Fruit fly (Drosophila melanogaster) whole organism, embryonic: Measurements from ENCODE around the gene Lamp1.

Source experiments
- Blimp-1 ChIP-seq: fragments of 200-800 bp; sonication (Bioruptor generic); optimal IDR thresholded peaks from 3 replicates; lab custom pipeline; 2018; ENCODE audit warnings: missing biosample characterization, missing genetic modification characterization, mild to moderate bottlenecking, moderate library complexity, missing genetic modification reagents
- BtbVII ChIP-seq: fragments of 200-800 bp; sonication (Bioruptor generic); optimal IDR thresholded peaks from 3 replicates; lab custom pipeline; 2017; ENCODE audit warnings: missing biosample characterization, mild to moderate bottlenecking, missing genetic modification characterization
- CG10147 ChIP-seq: fragments of 200-800 bp; sonication (Bioruptor generic); optimal IDR thresholded peaks from 2 replicates; lab custom pipeline; 2019; ENCODE audit warnings: missing biosample characterization, mild to moderate bottlenecking, missing genetic modification characterization, moderate library complexity
- CG12104 ChIP-seq: fragments of 200-800 bp; sonication (Bioruptor generic); optimal IDR thresholded peaks from 3 replicates; lab custom pipeline; 2016; ENCODE audit warnings: missing biosample characterization, missing genetic modification characterization
- CG12744 ChIP-seq: fragments of 200-800 bp; sonication (Bioruptor generic); optimal IDR thresholded peaks from 2 replicates; lab custom pipeline; 2016; ENCODE audit warnings: missing biosample characterization, missing genetic modification characterization
- CG14441 ChIP-seq: fragments of 200-800 bp; sonication (Bioruptor generic); IDR thresholded peaks from 2 replicates; pipeline ENCODE4 v1.3.6; 2022; ENCODE audit warnings: missing biosample characterization, missing genetic modification characterization
- CG14860 ChIP-seq: fragments of 200-800 bp; sonication (Bioruptor generic); IDR thresholded peaks from 3 replicates; pipeline ENCODE4 v1.3.6; 2022; ENCODE audit warnings: missing biosample characterization, missing genetic modification characterization; ENCODE audit not compliant: partially characterized antibody
- CG14965 ChIP-seq: fragments of 200-800 bp; sonication (Bioruptor generic); optimal IDR thresholded peaks from 2 replicates; lab custom pipeline; 2016; ENCODE audit warnings: missing biosample characterization, missing genetic modification characterization, borderline replicate concordance
- CG1647 ChIP-seq: fragments of 200-800 bp; sonication (Bioruptor generic); optimal IDR thresholded peaks from 3 replicates; lab custom pipeline; 2016; ENCODE audit warnings: missing biosample characterization, missing genetic modification characterization
- CG16815 ChIP-seq: fragments of 200-800 bp; sonication (Bioruptor generic); optimal IDR thresholded peaks from 3 replicates; lab custom pipeline; 2017; ENCODE audit warnings: missing biosample characterization, mild to moderate bottlenecking, missing genetic modification characterization
- CG17359 ChIP-seq: fragments of 200-800 bp; sonication (Bioruptor generic); optimal IDR thresholded peaks from 3 replicates; lab custom pipeline; 2018; ENCODE audit warnings: missing biosample characterization, mild to moderate bottlenecking, missing genetic modification characterization, moderate library complexity
- CG2120 ChIP-seq: fragments of 200-800 bp; sonication (Bioruptor generic); optimal IDR thresholded peaks from 3 replicates; lab custom pipeline; 2016; ENCODE audit warnings: missing biosample characterization, missing genetic modification characterization
- CG2712 ChIP-seq: fragments of 200-800 bp; optimal IDR thresholded peaks from 3 replicates; lab custom pipeline; 2019; ENCODE audit warnings: missing biosample characterization, mild to moderate bottlenecking, missing genetic modification characterization, moderate library complexity
- CG3407 ChIP-seq: fragments of 200-800 bp; sonication (Bioruptor generic); optimal IDR thresholded peaks from 2 replicates; lab custom pipeline; 2018; ENCODE audit warnings: missing biosample characterization, mild to moderate bottlenecking, missing genetic modification characterization
- CG3726 ChIP-seq: fragments of 200-800 bp; sonication (Bioruptor generic); IDR thresholded peaks from 3 replicates; pipeline ENCODE4, ENCODE4 v1.3.6; 2022; ENCODE audit warnings: missing biosample characterization, missing genetic modification characterization
- CG4424 ChIP-seq: fragments of 200-800 bp; sonication (Bioruptor generic); optimal IDR thresholded peaks from 3 replicates; lab custom pipeline; 2016; ENCODE audit warnings: missing biosample characterization, missing genetic modification characterization
- CG4617 ChIP-seq: fragments of 200-800 bp; sonication (Bioruptor generic); optimal IDR thresholded peaks from 3 replicates; lab custom pipeline; 2016; ENCODE audit warnings: missing biosample characterization, missing genetic modification characterization, borderline replicate concordance
- CG7963 ChIP-seq: fragments of 200-800 bp; sonication (Bioruptor generic); IDR thresholded peaks from 3 replicates; pipeline ENCODE4 v1.3.6; 2022; ENCODE audit warnings: missing biosample characterization, missing genetic modification characterization; ENCODE audit not compliant: partially characterized antibody
- CG8281 ChIP-seq: fragments of 200-800 bp; sonication (Bioruptor generic); optimal IDR thresholded peaks from 2 replicates; lab custom pipeline; 2018; ENCODE audit warnings: missing biosample characterization, mild to moderate bottlenecking, missing genetic modification characterization, moderate library complexity
- D19B ChIP-seq: fragments of 200-800 bp; sonication (Bioruptor generic); optimal IDR thresholded peaks from 2 replicates; lab custom pipeline; 2017; ENCODE audit warnings: missing biosample characterization, mild to moderate bottlenecking, missing genetic modification characterization
- Drgx ChIP-seq: fragments of 200-800 bp; sonication (Bioruptor generic); IDR thresholded peaks from 2 replicates; pipeline ENCODE4 v1.3.6; 2022; ENCODE audit warnings: missing biosample characterization, missing genetic modification characterization
- E2f1 ChIP-seq: fragments of 200-800 bp; sonication (Bioruptor generic); IDR thresholded peaks from 2 replicates; pipeline ENCODE4 v1.3.6; 2022; ENCODE audit warnings: missing biosample characterization, missing genetic modification characterization
- Fer2 ChIP-seq: fragments of 200-800 bp; sonication (Bioruptor generic); optimal IDR thresholded peaks from 2 replicates; lab custom pipeline; 2018; ENCODE audit warnings: missing biosample characterization, mild to moderate bottlenecking, missing genetic modification characterization, moderate library complexity
- HHEX ChIP-seq: fragments of 200-800 bp; sonication (Bioruptor generic); optimal IDR thresholded peaks from 3 replicates; lab custom pipeline; 2017; ENCODE audit warnings: missing biosample characterization, mild to moderate bottlenecking, missing genetic modification characterization, missing genetic modification reagents
- MESR4 ChIP-seq: fragments of 200-800 bp; sonication (Bioruptor generic); optimal IDR thresholded peaks from 2 replicates; lab custom pipeline; 2018; ENCODE audit warnings: missing biosample characterization, mild to moderate bottlenecking, missing genetic modification characterization, moderate library complexity
- Max ChIP-seq: fragments of 200-800 bp; sonication (Bioruptor generic); optimal IDR thresholded peaks from 2 replicates; lab custom pipeline; 2016; ENCODE audit warnings: missing biosample characterization, mild to moderate bottlenecking, missing genetic modification characterization
- Scr ChIP-seq: fragments of 200-800 bp; sonication (Bioruptor generic); IDR thresholded peaks from 2 replicates; pipeline ENCODE4 v1.3.6; 2022; ENCODE audit warnings: missing biosample characterization, missing genetic modification characterization; ENCODE audit not compliant: partially characterized antibody
- Sin3A ChIP-seq: fragments of >200 bp; optimal IDR thresholded peaks from 2 replicates; lab custom pipeline; 2018
- Stat92E ChIP-seq, 3 experiments: fragments of >200 bp in 2 of 3; fragments of 200-800 bp in 1 of 3; sonication (Bioruptor generic) in 1 of 3; optimal IDR thresholded peaks; 2 replicates each; lab custom pipeline; 2017 to 2019; ENCODE audit warnings: missing biosample characterization in 3 of 3, missing genetic modification characterization in 3 of 3, mild to moderate bottlenecking in 1 of 3, moderate library complexity in 1 of 3
- YL-1 ChIP-seq: fragments of 200-800 bp; sonication (Bioruptor generic); optimal IDR thresholded peaks from 3 replicates; lab custom pipeline; 2017; ENCODE audit warnings: missing biosample characterization, mild to moderate bottlenecking, missing genetic modification characterization
- ato ChIP-seq: fragments of 200-800 bp; sonication (Bioruptor generic); IDR thresholded peaks from 2 replicates; pipeline ENCODE4 v1.3.6; 2022; ENCODE audit warnings: missing biosample characterization, missing genetic modification characterization; ENCODE audit not compliant: partially characterized antibody
- chn ChIP-seq: fragments of 200-800 bp; sonication (Bioruptor generic); optimal IDR thresholded peaks from 2 replicates; lab custom pipeline; 2016; ENCODE audit warnings: missing biosample characterization, missing genetic modification characterization
- croc ChIP-seq: fragments of 200-800 bp; sonication (Bioruptor generic); conservative IDR thresholded peaks from 3 replicates; pipeline ENCODE4 v1.3.6; 2022; ENCODE audit warnings: missing biosample characterization, missing genetic modification characterization
- dan ChIP-seq: fragments of 200-800 bp; sonication (Bioruptor generic); IDR thresholded peaks from 2 replicates; pipeline ENCODE4 v1.3.6; 2022; ENCODE audit warnings: missing biosample characterization, missing genetic modification characterization
- dmrt99B ChIP-seq: fragments of 200-800 bp; sonication (Bioruptor generic); optimal IDR thresholded peaks from 2 replicates; lab custom pipeline; 2018; ENCODE audit warnings: missing biosample characterization, mild to moderate bottlenecking, missing genetic modification characterization, moderate library complexity
- insv ChIP-seq, 2 experiments: fragments of 200-800 bp; sonication (Bioruptor generic); optimal IDR thresholded peaks; 3 replicates each; lab custom pipeline; 2016 to 2018; ENCODE audit warnings: missing biosample characterization in 2 of 2, missing genetic modification characterization in 2 of 2
- lmd ChIP-seq: fragments of 200-800 bp; sonication (Bioruptor generic); IDR thresholded peaks from 2 replicates; pipeline ENCODE4 v1.3.6; 2022; ENCODE audit warnings: missing biosample characterization, missing genetic modification characterization
- lola ChIP-seq, 3 experiments: fragments of >200 bp in 2 of 3; fragments of 200-800 bp in 1 of 3; sonication (Bioruptor generic) in 1 of 3; optimal IDR thresholded peaks; 2 replicates each; lab custom pipeline; 2017 to 2019; ENCODE audit warnings: missing biosample characterization in 3 of 3, missing genetic modification characterization in 3 of 3, mild to moderate bottlenecking in 1 of 3, moderate library complexity in 1 of 3
- lov ChIP-seq, 2 experiments: fragments of 200-800 bp in 1 of 2; fragments of >200 bp in 1 of 2; sonication (Bioruptor generic) in 1 of 2; IDR thresholded peaks in 1 of 2; optimal IDR thresholded peaks in 1 of 2; 2 replicates in 1 of 2; 3 replicates in 1 of 2; pipeline versions ENCODE4 v1.3.6 to Lab custom; 2017 to 2022; ENCODE audit warnings: missing biosample characterization in 1 of 2, missing genetic modification characterization in 1 of 2
- nerfin-2 ChIP-seq: fragments of 200-800 bp; sonication (Bioruptor generic); IDR thresholded peaks from 2 replicates; pipeline ENCODE4 v1.3.6; 2022; ENCODE audit warnings: missing biosample characterization, missing genetic modification characterization; ENCODE audit not compliant: partially characterized antibody
- nom ChIP-seq: fragments of 200-800 bp; sonication (Bioruptor generic); optimal IDR thresholded peaks from 2 replicates; lab custom pipeline; 2017; ENCODE audit warnings: missing biosample characterization, missing genetic modification characterization, mild to moderate bottlenecking, moderate library complexity, missing genetic modification reagents
- sisA ChIP-seq: fragments of 200-800 bp; sonication (Bioruptor generic); IDR thresholded peaks from 2 replicates; pipeline ENCODE4 v1.3.6; 2022; ENCODE audit warnings: missing biosample characterization, missing genetic modification characterization
- ssp ChIP-seq: fragments of 200-800 bp; sonication (Bioruptor generic); IDR thresholded peaks from 2 replicates; pipeline ENCODE4 v1.3.6; 2022; ENCODE audit warnings: missing biosample characterization, missing genetic modification characterization
- tin ChIP-seq: fragments of 200-800 bp; sonication (Bioruptor generic); optimal IDR thresholded peaks from 3 replicates; lab custom pipeline; 2016; ENCODE audit warnings: missing biosample characterization, missing genetic modification characterization
- tna ChIP-seq: fragments of 200-800 bp; sonication (Bioruptor generic); IDR thresholded peaks from 2 replicates; pipeline ENCODE4 v1.3.6; 2022; ENCODE audit warnings: missing biosample characterization, missing genetic modification characterization; ENCODE audit not compliant: partially characterized antibody
- unpg ChIP-seq: fragments of 200-800 bp; sonication (Bioruptor generic); optimal IDR thresholded peaks from 3 replicates; lab custom pipeline; 2018; ENCODE audit warnings: missing biosample characterization, mild to moderate bottlenecking, missing genetic modification characterization, moderate library complexity

Lamp1 gene

DNA sequence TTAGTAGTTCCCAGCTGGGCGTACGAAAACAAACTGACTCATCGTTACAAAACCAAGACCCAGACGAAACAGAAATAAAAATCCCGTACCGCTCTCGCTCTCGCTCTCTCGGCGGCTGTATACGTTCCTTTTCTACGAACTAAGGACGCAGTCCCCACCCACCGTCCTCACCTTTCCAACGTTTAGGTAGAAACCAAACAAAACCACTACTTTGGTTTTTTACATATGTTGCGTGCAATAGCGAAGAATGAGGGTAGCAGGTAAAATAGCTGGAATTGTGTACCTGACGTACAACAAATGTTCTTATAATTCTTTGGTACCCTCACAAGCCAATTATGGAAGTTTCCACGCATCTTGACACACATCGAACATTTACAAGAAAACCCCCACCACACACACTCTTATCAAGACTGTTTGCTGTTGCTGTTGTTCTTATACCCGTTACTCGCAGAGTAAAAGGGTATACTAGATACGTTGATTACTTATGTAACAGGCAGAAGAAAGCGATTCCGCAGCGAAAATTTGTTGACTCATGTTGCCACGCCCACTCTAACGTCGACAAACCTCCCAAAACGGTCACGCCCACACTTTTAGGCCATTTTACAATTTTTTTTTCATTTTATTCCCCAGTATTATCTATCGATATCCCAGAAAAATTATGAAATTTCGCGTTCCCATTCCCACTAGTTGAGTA lies 45.7 kb downstream of the Lamp1 start (continued):
- TF ChIP-seq sisA (GFP tag; lab: Robert Waterston, UW) (no peak), D19B (GFP tag; lab: Kevin White, UChicago) (peak; percentile 55), CG2712 (tag; lab: Kevin White, UChicago) (peak; percentile 64), E2f1 (0 out of 2 replicates have a peak, but pooled peaks have one; percentile 13), unpg (GFP tag; lab: Kevin White, UChicago) (peak; percentile 27), CG17359 (no peak), CG12104 (GFP tag; lab: Kevin White, UChicago) (no peak), CG3726 (GFP tag; lab: Robert Waterston, UW) (no peak)
- TF ChIP-seq, all 482 proteins: peak for 159

dm6 chr2L:21620527-21620926 lies 47.3 kb downstream of the Lamp1 start:
- peak; percentile 35; the same call in 1 of the 3 replicates for TF ChIP-seq CG7963 (GFP tag; lab: Robert Waterston, UW)
- no peak for TF ChIP-seq CG4424 (GFP tag; lab: Kevin White, UChicago)
- no peak for TF ChIP-seq CG8281 (tag; lab: Kevin White, UChicago)
- TF ChIP-seq CG2120 (GFP tag; lab: Kevin White, UChicago) = no peak
- peak; percentile 41; the same call in 1 of the 2 replicates for TF ChIP-seq Scr (GFP tag; lab: Robert Waterston, UW)
- no peak for TF ChIP-seq Max (GFP tag; lab: Kevin White, UChicago)
- TF ChIP-seq croc (GFP tag; lab: Robert Waterston, UW) = no peak
- TF ChIP-seq tna (GFP tag; lab: Robert Waterston, UW) = peak; percentile 40; the same call in 1 of the 2 replicates
- no peak for TF ChIP-seq Fer2
- no peak for TF ChIP-seq lmd
- no peak for TF ChIP-seq CG14965
- no peak for TF ChIP-seq YL-1 (GFP tag; lab: Kevin White, UChicago)
- TF ChIP-seq lov (optimal IDR thresholded peaks at IDR 0.05; lab: Kevin White, UChicago) = no peak
- no peak for TF ChIP-seq lov (GFP tag; IDR thresholded peaks at IDR 0.05; lab: Robert Waterston, UW)
- TF ChIP-seq ato = peak; percentile 35; the same call in 1 of the 2 replicates
- TF ChIP-seq CG16815 = no peak
- no peak for TF ChIP-seq nom
- no peak for TF ChIP-seq CG10147 (GFP tag; lab: Kevin White, UChicago)
- TF ChIP-seq tin (GFP tag; lab: Kevin White, UChicago) = no peak
- TF ChIP-seq dan = no peak
- TF ChIP-seq CG4617 (GFP tag; lab: Kevin White, UChicago) = no peak
- no peak for TF ChIP-seq chn (GFP tag; lab: Kevin White, UChicago)
- no peak for TF ChIP-seq ssp
- TF ChIP-seq Blimp-1 (GFP tag; lab: Kevin White, UChicago) = no peak
- TF ChIP-seq CG3407 (GFP tag; lab: Kevin White, UChicago) = no peak
- TF ChIP-seq MESR4 (GFP tag; lab: Kevin White, UChicago) = no peak
- no peak for TF ChIP-seq Drgx (GFP tag; lab: Robert Waterston, UW)
- no peak for TF ChIP-seq Stat92E (GFP tag; optimal IDR thresholded peaks at IDR 0.05; lab: Kevin White, UChicago)
- no peak for TF ChIP-seq HHEX (GFP tag; lab: Kevin White, UChicago)
- no peak for TF ChIP-seq CG14441
- TF ChIP-seq nerfin-2 (GFP tag; lab: Robert Waterston, UW) = peak; percentile 34; the same call in 1 of the 2 replicates
- TF ChIP-seq lola (GFP tag; optimal IDR thresholded peaks at IDR 0.05; lab: Kevin White, UChicago) = no peak
- TF ChIP-seq CG12744 (GFP tag; lab: Kevin White, UChicago) = no peak
- TF ChIP-seq dmrt99B = no peak
- no peak for TF ChIP-seq Sin3A (lab: Kevin White, UChicago)
- TF ChIP-seq BtbVII (GFP tag; lab: Kevin White, UChicago) = no peak
- TF ChIP-seq CG14860 (GFP tag; lab: Robert Waterston, UW) = peak; percentile 46; the same call in 1 of the 3 replicates
- no peak for TF ChIP-seq insv (GFP tag; optimal IDR thresholded peaks at IDR 0.05; lab: Kevin White, UChicago)
- no peak for TF ChIP-seq CG1647 (GFP tag; lab: Kevin White, UChicago)
